Worm (Caenorhabditis elegans): ENCODE measurements around the gene Y45G5AM.4.

DNA sequence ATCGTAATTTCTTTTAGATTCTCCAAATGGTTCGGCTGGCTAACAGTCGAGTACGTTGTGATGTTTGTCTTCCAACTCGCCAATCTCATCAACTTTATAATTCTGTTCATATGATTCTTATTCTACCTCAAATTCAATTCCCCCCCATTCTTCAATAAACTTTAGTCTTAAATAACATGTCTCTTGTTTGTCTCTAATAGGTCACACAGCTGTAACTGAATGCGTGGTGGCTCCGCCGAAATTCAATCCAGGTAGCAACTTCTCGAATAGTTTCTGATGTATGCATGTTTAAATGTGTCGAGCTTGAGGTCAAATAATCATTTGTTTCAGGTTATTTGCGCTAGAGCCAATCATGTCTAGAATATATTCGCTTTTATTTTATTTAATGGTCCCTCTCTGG is 24.3 kb upstream of the Y45G5AM.4 start, which contains the start of gene lgc-29:
- TF ChIP-seq tra-4 (tag; optimal IDR thresholded peaks at IDR 0.05) (no peak), F13C5.2 (tag; optimal IDR thresholded peaks at IDR 0.05) (no peak), hnd-1 (tag; optimal IDR thresholded peaks at IDR 0.05) (no peak)

Data from whole organism, early embryonic.